Fruit fly (Drosophila melanogaster) whole organism, prepupa: Measurements from ENCODE around the gene Ctl1.

Source experiments
- Blimp-1 ChIP-seq: fragments of 200-800 bp; sonication (Bioruptor generic); optimal IDR thresholded peaks from 3 replicates; lab custom pipeline; 2017; ENCODE audit warnings: missing biosample characterization, missing genetic modification characterization, mild to moderate bottlenecking, moderate library complexity, missing genetic modification reagents
- CG10669 ChIP-seq: fragments of 200-800 bp; sonication (Bioruptor generic); optimal IDR thresholded peaks from 3 replicates; lab custom pipeline; 2018; ENCODE audit warnings: missing biosample characterization, mild to moderate bottlenecking, missing genetic modification characterization, moderate library complexity
- CG11762 ChIP-seq: fragments of 200-800 bp; sonication (Bioruptor generic); optimal IDR thresholded peaks from 3 replicates; lab custom pipeline; 2016; ENCODE audit warnings: missing biosample characterization, missing genetic modification characterization; ENCODE audit not compliant: insufficient read depth
- CG11902 ChIP-seq: fragments of 200-800 bp; sonication (Bioruptor generic); optimal IDR thresholded peaks from 3 replicates; lab custom pipeline; 2016; ENCODE audit warnings: missing biosample characterization, missing genetic modification characterization
- CG15336 ChIP-seq: fragments of 200-800 bp; sonication (Bioruptor generic); IDR thresholded peaks from 2 replicates; pipeline ENCODE4 v1.3.6; 2022; ENCODE audit warnings: missing biosample characterization, missing genetic modification characterization
- CG3032 ChIP-seq: fragments of 200-800 bp; optimal IDR thresholded peaks from 2 replicates; lab custom pipeline; 2019; ENCODE audit warnings: missing biosample characterization, mild to moderate bottlenecking, missing genetic modification characterization, moderate library complexity
- CG31627 ChIP-seq: fragments of 200-800 bp; sonication (Bioruptor generic); optimal IDR thresholded peaks from 3 replicates; lab custom pipeline; 2016; ENCODE audit warnings: missing biosample characterization, missing genetic modification characterization
- CG32006 ChIP-seq: fragments of 200-800 bp; sonication (Bioruptor generic); optimal IDR thresholded peaks from 3 replicates; lab custom pipeline; 2017; ENCODE audit warnings: missing biosample characterization, mild to moderate bottlenecking, missing genetic modification characterization
- CG34406 ChIP-seq: fragments of 200-800 bp; sonication (Bioruptor generic); optimal IDR thresholded peaks from 3 replicates; lab custom pipeline; 2016; ENCODE audit warnings: missing biosample characterization, missing genetic modification characterization
- CG3919 ChIP-seq: fragments of 200-800 bp; sonication (Bioruptor generic); optimal IDR thresholded peaks from 3 replicates; lab custom pipeline; 2016; ENCODE audit warnings: missing biosample characterization, missing genetic modification characterization
- CG4318 ChIP-seq: fragments of 200-800 bp; sonication (Bioruptor generic); optimal IDR thresholded peaks from 3 replicates; lab custom pipeline; 2017; ENCODE audit warnings: missing biosample characterization, mild to moderate bottlenecking, missing genetic modification characterization
- CG6163 ChIP-seq: fragments of 200-800 bp; sonication (Bioruptor generic); IDR thresholded peaks from 3 replicates; pipeline ENCODE4 v1.3.6; 2022; ENCODE audit warnings: missing biosample characterization, missing genetic modification characterization
- CG6276 ChIP-seq: fragments of 200-800 bp; sonication (Bioruptor generic); optimal IDR thresholded peaks from 2 replicates; lab custom pipeline; 2017; ENCODE audit warnings: missing biosample characterization, mild to moderate bottlenecking, missing genetic modification characterization
- CG6792 ChIP-seq: fragments of 200-800 bp; sonication (Bioruptor generic); optimal IDR thresholded peaks from 3 replicates; lab custom pipeline; 2016; ENCODE audit warnings: missing biosample characterization, missing genetic modification characterization
- CG6854 ChIP-seq: fragments of 200-800 bp; sonication (Bioruptor generic); optimal IDR thresholded peaks from 2 replicates; lab custom pipeline; 2017; ENCODE audit warnings: missing biosample characterization, mild to moderate bottlenecking, missing genetic modification characterization
- CG7368 ChIP-seq: fragments of 200-800 bp; sonication (Bioruptor generic); optimal IDR thresholded peaks from 3 replicates; lab custom pipeline; 2016; ENCODE audit warnings: missing biosample characterization, missing genetic modification characterization
- CG8119 ChIP-seq: fragments of 200-800 bp; sonication (Bioruptor generic); IDR thresholded peaks from 3 replicates; pipeline ENCODE4 v1.3.6; 2022; ENCODE audit warnings: missing biosample characterization, missing genetic modification characterization
- CG8319 ChIP-seq: fragments of 200-800 bp; sonication (Bioruptor generic); optimal IDR thresholded peaks from 3 replicates; lab custom pipeline; 2016; ENCODE audit warnings: missing biosample characterization, missing genetic modification characterization
- CG8632 ChIP-seq: fragments of 200-800 bp; sonication (Bioruptor generic); optimal IDR thresholded peaks from 3 replicates; lab custom pipeline; 2016; ENCODE audit warnings: missing biosample characterization, missing genetic modification characterization
- CG9139 ChIP-seq: fragments of 200-800 bp; sonication (Bioruptor generic); optimal IDR thresholded peaks from 3 replicates; lab custom pipeline; 2017; ENCODE audit warnings: missing biosample characterization, mild to moderate bottlenecking, missing genetic modification characterization
- Eip75B ChIP-seq: fragments of 200-800 bp; sonication (Bioruptor generic); optimal IDR thresholded peaks from 3 replicates; lab custom pipeline; 2016; ENCODE audit warnings: missing biosample characterization, missing genetic modification characterization
- Eip78C ChIP-seq: fragments of 200-800 bp; sonication (Bioruptor generic); peaks from one replicate; lab custom pipeline; 2016; ENCODE audit warnings: missing biosample characterization, missing genetic modification characterization
- Eip93F ChIP-seq: fragments of 200-800 bp; sonication (Bioruptor generic); optimal IDR thresholded peaks from 2 replicates; lab custom pipeline; 2016; ENCODE audit warnings: missing biosample characterization, mild to moderate bottlenecking, missing genetic modification characterization
- Ets21C ChIP-seq: fragments of 200-800 bp; sonication (Bioruptor generic); optimal IDR thresholded peaks from 3 replicates; lab custom pipeline; 2016; ENCODE audit warnings: missing biosample characterization, missing genetic modification characterization
- Gug ChIP-seq: fragments of 200-800 bp; sonication (Bioruptor generic); IDR thresholded peaks from 2 replicates; pipeline ENCODE4 v1.3.6; 2022; ENCODE audit warnings: missing biosample characterization, missing genetic modification characterization
- OdsH ChIP-seq: fragments of 200-800 bp; sonication (Bioruptor generic); optimal IDR thresholded peaks from 3 replicates; lab custom pipeline; 2016; ENCODE audit warnings: missing biosample characterization, missing genetic modification characterization
- Smox ChIP-seq: fragments of 200-800 bp; sonication (Bioruptor generic); optimal IDR thresholded peaks from 3 replicates; lab custom pipeline; 2016; ENCODE audit warnings: missing biosample characterization, missing genetic modification characterization
- Sox15 ChIP-seq: fragments of 200-800 bp; sonication (Bioruptor generic); optimal IDR thresholded peaks from 3 replicates; lab custom pipeline; 2016; ENCODE audit warnings: missing biosample characterization, missing genetic modification characterization
- acj6 ChIP-seq: fragments of 200-800 bp; sonication (Bioruptor generic); optimal IDR thresholded peaks from 3 replicates; lab custom pipeline; 2016; ENCODE audit warnings: missing biosample characterization, missing genetic modification characterization
- cyc ChIP-seq: fragments of 200-800 bp; sonication (Bioruptor generic); optimal IDR thresholded peaks from 3 replicates; lab custom pipeline; 2016; ENCODE audit warnings: missing biosample characterization, missing genetic modification characterization
- dac ChIP-seq: fragments of 200-800 bp; sonication (Bioruptor generic); optimal IDR thresholded peaks from 2 replicates; lab custom pipeline; 2017; ENCODE audit warnings: missing biosample characterization, mild to moderate bottlenecking, missing genetic modification characterization
- dsx ChIP-seq: fragments of 200-800 bp; optimal IDR thresholded peaks from 3 replicates; lab custom pipeline; 2019; ENCODE audit warnings: missing biosample characterization, mild to moderate bottlenecking, missing genetic modification characterization, moderate library complexity; ENCODE audit not compliant: poor library complexity, severe bottlenecking
- eg ChIP-seq: fragments of 200-800 bp; sonication (Bioruptor generic); IDR thresholded peaks from 3 replicates; pipeline ENCODE4 v1.3.6; 2022; ENCODE audit warnings: missing biosample characterization, missing genetic modification characterization
- esn ChIP-seq: fragments of 200-800 bp; sonication (Bioruptor generic); optimal IDR thresholded peaks from 2 replicates; lab custom pipeline; 2016; ENCODE audit warnings: missing biosample characterization, mild to moderate bottlenecking, missing genetic modification characterization, moderate library complexity
- fd59A ChIP-seq: fragments of 200-800 bp; sonication (Bioruptor generic); optimal IDR thresholded peaks from 2 replicates; lab custom pipeline; 2017; ENCODE audit warnings: missing biosample characterization, mild to moderate bottlenecking, missing genetic modification characterization, missing genetic modification reagents
- fd85E ChIP-seq: fragments of 200-800 bp; sonication (Bioruptor generic); optimal IDR thresholded peaks from 3 replicates; lab custom pipeline; 2016; ENCODE audit warnings: missing biosample characterization, missing genetic modification characterization
- fkh ChIP-seq: fragments of 200-800 bp; sonication (Bioruptor generic); optimal IDR thresholded peaks from 3 replicates; lab custom pipeline; 2017; ENCODE audit warnings: missing biosample characterization, mild to moderate bottlenecking, missing genetic modification characterization, moderate library complexity
- lz ChIP-seq: fragments of 200-800 bp; sonication (Bioruptor generic); optimal IDR thresholded peaks from 3 replicates; lab custom pipeline; 2016; ENCODE audit warnings: missing biosample characterization, missing genetic modification characterization
- net ChIP-seq: fragments of 200-800 bp; sonication (Bioruptor generic); optimal IDR thresholded peaks from 3 replicates; lab custom pipeline; 2016; ENCODE audit warnings: missing biosample characterization, missing genetic modification characterization
- pdm3 ChIP-seq: fragments of 200-800 bp; sonication (Bioruptor generic); optimal IDR thresholded peaks from 3 replicates; lab custom pipeline; 2016; ENCODE audit warnings: missing biosample characterization, missing genetic modification characterization
- salr ChIP-seq, 2 experiments: fragments of 200-800 bp; sonication (Bioruptor generic); optimal IDR thresholded peaks; 3 replicates each; lab custom pipeline; 2016 to 2018; ENCODE audit warnings: missing biosample characterization in 2 of 2, missing genetic modification characterization in 2 of 2, mild to moderate bottlenecking in 1 of 2
- ss ChIP-seq, 2 experiments: fragments of 200-800 bp; sonication (Bioruptor generic); optimal IDR thresholded peaks; 2 replicates in 1 of 2; 3 replicates in 1 of 2; lab custom pipeline; 2017 to 2018; ENCODE audit warnings: mild to moderate bottlenecking in 2 of 2, missing biosample characterization in 2 of 2, missing genetic modification characterization in 2 of 2, moderate library complexity in 1 of 2
- topi ChIP-seq: fragments of 200-800 bp; sonication (Bioruptor generic); optimal IDR thresholded peaks from 3 replicates; lab custom pipeline; 2016; ENCODE audit warnings: missing biosample characterization, missing genetic modification characterization
- vri ChIP-seq: fragments of 200-800 bp; sonication (Bioruptor generic); optimal IDR thresholded peaks from 3 replicates; lab custom pipeline; 2016; ENCODE audit warnings: missing biosample characterization, mild to moderate bottlenecking, missing genetic modification characterization

Gene Ctl1

dm6 chr3L:4264963-4265362, 12.8 kb upstream of the Ctl1 start:
- TF ChIP-seq CG6163 (GFP tag; lab: Robert Waterston, UW): 0 out of 3 replicates have a peak, but pooled peaks have one; percentile 6
- peak; percentile 33 for TF ChIP-seq CG32006 (GFP tag; lab: Kevin White, UChicago)
- peak; percentile 63 for TF ChIP-seq Eip78C (GFP tag; lab: Kevin White, UChicago)
- TF ChIP-seq dac: no peak

DNA sequence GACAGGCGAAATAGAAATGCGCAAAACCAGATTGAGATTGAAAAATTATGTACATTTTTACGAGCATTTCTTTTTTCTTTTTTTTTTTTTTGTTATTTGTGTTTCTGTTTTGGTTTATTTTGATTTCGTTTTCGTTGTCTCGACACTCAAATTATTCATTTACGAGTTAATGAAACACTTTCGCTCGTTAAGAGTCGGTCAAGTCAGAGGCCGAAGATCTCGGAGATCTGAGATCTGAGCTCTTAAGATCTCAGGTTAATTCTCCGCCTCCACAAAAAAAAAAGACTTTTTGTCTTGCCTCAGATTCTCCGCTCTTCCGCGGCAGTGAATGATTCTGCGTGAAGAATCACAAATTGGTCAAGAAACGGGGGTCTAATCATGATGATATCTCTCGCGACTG, 11.9 kb upstream of the Ctl1 start:
- no peak for TF ChIP-seq Sox15 (GFP tag; lab: Kevin White, UChicago)
- TF ChIP-seq CG11902 (GFP tag; lab: Kevin White, UChicago): no peak
- TF ChIP-seq acj6 (GFP tag; lab: Kevin White, UChicago): no peak
- no peak for TF ChIP-seq Ets21C
- TF ChIP-seq CG34406: no peak
- no peak for TF ChIP-seq CG6276 (GFP tag; lab: Kevin White, UChicago)
- no peak for TF ChIP-seq CG6854 (GFP tag; lab: Kevin White, UChicago)
- TF ChIP-seq pdm3: no peak
- no peak for TF ChIP-seq CG8632 (GFP tag; lab: Kevin White, UChicago)
- TF ChIP-seq CG10669 (GFP tag; lab: Kevin White, UChicago): no peak
- no peak for TF ChIP-seq fd85E (GFP tag; lab: Kevin White, UChicago)
- no peak for TF ChIP-seq cyc
- TF ChIP-seq fkh: no peak
- no peak for TF ChIP-seq CG31627
- TF ChIP-seq vri (GFP tag; lab: Kevin White, UChicago): no peak
- TF ChIP-seq fd59A: no peak
- TF ChIP-seq OdsH (GFP tag; lab: Kevin White, UChicago): no peak
- TF ChIP-seq Eip78C (GFP tag; lab: Kevin White, UChicago): no peak
- TF ChIP-seq CG32006 (GFP tag; lab: Kevin White, UChicago): no peak

- no peak for TF ChIP-seq salr (GFP tag; optimal IDR thresholded peaks at IDR 0.05; lab: Kevin White, UChicago)
- TF ChIP-seq fkh: no peak
- no peak for TF ChIP-seq CG6792
- TF ChIP-seq CG6163 (GFP tag; lab: Robert Waterston, UW): no peak
- no peak for TF ChIP-seq net (GFP tag; lab: Kevin White, UChicago)
- TF ChIP-seq esn (GFP tag; lab: Kevin White, UChicago): no peak
- no peak for TF ChIP-seq ss (GFP tag; optimal IDR thresholded peaks at IDR 0.05; lab: Kevin White, UChicago)
- TF ChIP-seq Eip93F (GFP tag; lab: Kevin White, UChicago): no peak
- no peak for TF ChIP-seq CG4318 (GFP tag; lab: Kevin White, UChicago)
- TF ChIP-seq CG3032 (tag; lab: Kevin White, UChicago): no peak
- no peak for TF ChIP-seq acj6 (GFP tag; lab: Kevin White, UChicago)
- TF ChIP-seq pdm3: no peak
- TF ChIP-seq CG3919 (GFP tag; lab: Kevin White, UChicago): no peak
- no peak for TF ChIP-seq topi (GFP tag; lab: Kevin White, UChicago)
- TF ChIP-seq Ets21C: no peak
- no peak for TF ChIP-seq dac
Measured at dm6 chr3L:4267403-4267802, 10.4 kb upstream of the Ctl1 start, which contains the start of gene CG33764. TSS of gene CG33764 (minus strand) at chr3L:4267503.

- TF ChIP-seq CG7368 (GFP tag; lab: Kevin White, UChicago) (no peak), Blimp-1 (peak; percentile 54)
Measured at dm6 chr3L:4269208-4269607, 8.6 kb upstream of the Ctl1 start.

- TF ChIP-seq eg (GFP tag; lab: Robert Waterston, UW): peak; percentile 76
- peak; percentile 74 for TF ChIP-seq CG9139 (GFP tag; lab: Kevin White, UChicago)
- TF ChIP-seq CG3032 (tag; lab: Kevin White, UChicago): peak; percentile 83
- peak; percentile 94 for TF ChIP-seq Eip78C (GFP tag; lab: Kevin White, UChicago)
- peak; percentile 63 for TF ChIP-seq Smox (GFP tag; lab: Kevin White, UChicago)
- peak; percentile 46 for TF ChIP-seq Eip75B (GFP tag; lab: Kevin White, UChicago)
- TF ChIP-seq CG4318 (GFP tag; lab: Kevin White, UChicago): peak; percentile 70
- peak; percentile 81 for TF ChIP-seq dsx (GFP tag; lab: Kevin White, UChicago)
- TF ChIP-seq topi (GFP tag; lab: Kevin White, UChicago): peak; percentile 64
- TF ChIP-seq CG8119 (GFP tag; lab: Robert Waterston, UW): peak; percentile 89
- peak; percentile 77 for TF ChIP-seq ss (GFP tag; optimal IDR thresholded peaks at IDR 0.05; lab: Kevin White, UChicago)
- peak; percentile 48 for TF ChIP-seq lz
- peak; percentile 39 for TF ChIP-seq CG8319 (GFP tag; lab: Kevin White, UChicago)
- TF ChIP-seq CG11762 (GFP tag; lab: Kevin White, UChicago): peak; percentile 62
- peak; percentile 66 for TF ChIP-seq CG10669 (GFP tag; lab: Kevin White, UChicago)
- peak; percentile 45 for TF ChIP-seq Gug (GFP tag; lab: Robert Waterston, UW)
- peak; percentile 89 for TF ChIP-seq CG15336 (GFP tag; lab: Robert Waterston, UW)
- TF ChIP-seq salr (GFP tag; optimal IDR thresholded peaks at IDR 0.05; lab: Kevin White, UChicago): peak; percentile 15 to 70
Measured at dm6 chr3L:4269920-4270319, 7.8 kb upstream of the Ctl1 start.
